Fruit fly (Drosophila melanogaster): ENCODE measurements around the gene Toll-9.

The Toll-9 gene

DNA sequence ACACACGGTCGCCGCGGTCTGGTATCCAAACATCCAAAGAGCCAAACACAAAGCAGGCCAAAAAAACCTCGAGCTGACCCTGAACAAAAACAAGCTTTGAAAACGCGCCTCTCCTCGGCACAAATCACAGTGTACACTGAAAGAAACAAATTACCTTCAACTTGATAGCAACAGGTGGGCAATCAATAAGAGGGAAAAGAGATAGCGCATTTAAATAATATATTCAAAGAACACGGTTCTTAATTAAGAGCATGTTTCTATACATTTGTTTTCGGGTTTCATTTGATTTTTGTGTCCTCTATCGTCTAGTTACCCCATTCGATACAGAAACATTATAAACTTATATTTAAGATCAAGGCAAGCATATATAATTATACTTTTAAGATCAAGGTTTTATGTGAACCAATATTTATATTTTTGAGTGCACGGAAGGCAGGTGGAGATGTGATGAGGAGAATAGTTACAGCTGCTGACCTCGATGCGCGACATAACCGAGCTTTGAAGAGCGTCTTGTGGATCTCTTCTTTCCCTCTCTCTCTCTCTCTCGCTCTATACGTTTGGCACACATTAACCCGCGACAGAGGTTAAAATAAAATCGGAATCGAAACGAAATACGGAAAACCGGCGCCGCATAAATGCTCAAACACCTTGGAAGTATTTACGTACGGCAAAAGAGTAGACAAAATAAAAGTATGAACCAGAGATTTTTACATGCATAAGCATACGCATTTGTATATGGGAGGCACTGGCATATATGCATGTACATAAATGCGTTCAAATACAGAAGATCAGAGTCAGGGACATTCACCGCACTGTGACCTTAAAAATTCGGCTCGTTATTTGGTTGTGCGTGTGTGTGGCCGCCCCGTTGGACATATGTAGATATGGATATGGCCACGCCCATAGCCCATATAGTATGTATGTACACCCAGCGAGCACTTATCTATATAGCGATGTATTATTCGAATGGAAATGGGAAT lies 32.0 kb upstream of the Toll-9 start:
- TF ChIP-seq CG8478 (optimal IDR thresholded peaks at IDR 0.05) (no peak), CTCF (optimal IDR thresholded peaks at IDR 0.05) (no peak)

DNA sequence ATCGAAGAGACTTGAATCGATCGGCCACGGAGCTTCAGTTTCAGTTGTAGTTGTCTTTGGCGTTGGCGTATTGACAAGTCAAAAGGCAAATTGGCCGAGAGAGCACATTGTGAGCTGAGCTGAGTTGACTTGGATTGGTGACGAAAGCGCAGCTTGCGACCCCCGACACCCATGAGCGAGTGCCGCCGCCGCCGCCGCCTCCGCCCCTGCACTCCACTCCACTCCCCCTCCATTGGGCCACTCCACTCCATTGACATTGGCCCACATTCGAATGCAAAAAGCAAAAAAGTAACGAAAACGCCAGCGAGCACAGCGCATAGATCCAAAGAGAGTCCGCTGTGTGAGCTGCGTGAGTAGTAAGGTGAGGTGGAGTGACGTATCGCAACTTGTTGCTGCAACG lies 31.2 kb upstream of the Toll-9 start:
- no peak for TF ChIP-seq CTCF (optimal IDR thresholded peaks at IDR 0.05)
- TF ChIP-seq CG8478 (optimal IDR thresholded peaks at IDR 0.05), result no peak

- TF ChIP-seq CG8478 (optimal IDR thresholded peaks at IDR 0.05) (no peak), CTCF (optimal IDR thresholded peaks at IDR 0.05) (no peak)
These were observed 29.5 kb upstream of the Toll-9 start for dm6 chr3L:20396047-20396446.

dm6 chr3L:20395257-20395909 lies 28.9 kb upstream of the Toll-9 start:
- TF ChIP-seq CG8478 (optimal IDR thresholded peaks at IDR 0.05) (no peak), CTCF (optimal IDR thresholded peaks at IDR 0.05) (no peak)

DNA sequence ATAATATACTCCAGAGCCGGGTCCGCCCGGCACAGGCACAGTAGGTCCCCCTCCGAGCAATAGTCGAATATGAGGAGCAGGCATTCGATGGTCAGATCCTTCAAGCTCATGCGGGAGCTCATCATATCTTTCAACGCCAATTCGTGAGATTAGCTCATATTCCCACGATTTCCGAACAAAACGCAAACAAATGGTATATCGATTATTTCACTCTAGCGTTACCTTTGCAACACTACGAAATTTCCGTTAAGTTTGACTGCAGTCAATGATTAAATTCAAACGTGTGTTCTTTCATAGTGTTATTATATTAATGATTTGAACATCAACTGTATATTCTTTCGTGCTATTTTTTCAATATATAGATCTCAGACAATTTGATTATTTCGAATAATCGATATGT lies 26.8 kb upstream of the Toll-9 start, which contains the start of gene CG33969:
Gene CG33969 (minus strand): TSS at position 197 of the 400 bp plus-strand sequence.
- TF ChIP-seq CG8478 (optimal IDR thresholded peaks at IDR 0.05), result no peak
- no peak for TF ChIP-seq CTCF (optimal IDR thresholded peaks at IDR 0.05)

- TF ChIP-seq CTCF (optimal IDR thresholded peaks at IDR 0.05), result no peak
- TF ChIP-seq CG8478 (optimal IDR thresholded peaks at IDR 0.05), result no peak
These were observed 22.5 kb upstream of the Toll-9 start for dm6 chr3L:20388983-20389382.

dm6 chr3L:20387843-20388163 lies 21.3 kb upstream of the Toll-9 start:
- no peak for TF ChIP-seq CG8478 (optimal IDR thresholded peaks at IDR 0.05)
- no peak for TF ChIP-seq CTCF (optimal IDR thresholded peaks at IDR 0.05)

DNA sequence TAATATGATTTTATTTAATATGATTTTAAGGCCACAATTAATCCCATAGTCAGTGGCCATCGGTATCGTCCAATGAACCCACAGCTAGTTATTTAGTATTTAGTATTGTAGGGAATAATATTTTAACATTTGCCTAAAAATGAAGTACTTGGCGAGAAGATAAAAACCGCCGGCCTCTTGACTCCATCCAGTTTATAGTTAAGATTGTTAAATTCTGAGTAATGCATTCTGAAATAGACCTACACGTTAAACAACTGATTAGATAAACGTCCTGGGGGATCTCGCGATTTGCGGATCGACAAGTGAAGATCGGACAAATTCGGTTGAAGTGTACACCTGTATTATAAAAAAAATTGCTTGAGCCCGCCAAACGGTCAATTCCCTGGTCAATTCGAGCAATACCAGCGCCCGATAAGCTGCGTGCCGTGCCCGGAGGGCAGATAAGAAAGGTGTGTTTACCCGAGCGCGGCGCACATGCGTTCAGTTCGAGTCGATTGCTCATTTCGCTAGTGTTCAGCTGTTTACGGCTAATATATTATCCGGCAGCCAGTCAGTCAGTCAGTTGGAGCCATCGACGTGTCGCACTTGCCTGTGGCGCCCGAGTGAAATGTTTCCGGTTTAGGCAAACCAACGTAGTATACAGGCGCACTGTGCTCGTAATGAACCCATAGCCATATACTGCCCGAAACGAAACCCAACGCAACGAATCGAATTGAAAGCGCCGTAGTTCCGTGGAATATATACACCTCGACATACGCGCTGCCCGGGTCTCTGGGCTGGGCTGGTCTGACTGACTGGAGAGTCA lies 20.7 kb upstream of the Toll-9 start:
- TF ChIP-seq CTCF (optimal IDR thresholded peaks at IDR 0.05) (no peak), CG8478 (optimal IDR thresholded peaks at IDR 0.05) (no peak)

DNA sequence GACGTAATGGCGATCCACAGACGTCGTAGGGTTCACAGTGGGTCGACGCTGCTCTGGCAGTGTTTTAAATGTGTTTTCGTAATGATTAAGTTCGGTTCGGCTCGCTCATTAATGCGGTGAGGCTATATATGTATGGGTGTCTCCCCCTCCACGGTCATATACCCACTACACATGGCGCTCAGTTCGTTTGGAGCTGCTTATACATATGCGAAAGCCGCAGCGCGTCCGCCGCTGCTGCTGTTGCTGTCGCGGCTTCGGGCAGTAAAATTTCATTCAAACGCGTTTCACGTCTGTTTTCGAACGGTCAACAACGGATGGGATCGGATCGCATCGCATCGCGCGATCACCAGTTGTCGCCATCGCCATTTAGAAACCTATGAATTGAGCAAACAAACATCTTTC lies 19.4 kb upstream of the Toll-9 start:
- TF ChIP-seq CTCF (optimal IDR thresholded peaks at IDR 0.05) (no peak), CG8478 (optimal IDR thresholded peaks at IDR 0.05) (no peak)

DNA sequence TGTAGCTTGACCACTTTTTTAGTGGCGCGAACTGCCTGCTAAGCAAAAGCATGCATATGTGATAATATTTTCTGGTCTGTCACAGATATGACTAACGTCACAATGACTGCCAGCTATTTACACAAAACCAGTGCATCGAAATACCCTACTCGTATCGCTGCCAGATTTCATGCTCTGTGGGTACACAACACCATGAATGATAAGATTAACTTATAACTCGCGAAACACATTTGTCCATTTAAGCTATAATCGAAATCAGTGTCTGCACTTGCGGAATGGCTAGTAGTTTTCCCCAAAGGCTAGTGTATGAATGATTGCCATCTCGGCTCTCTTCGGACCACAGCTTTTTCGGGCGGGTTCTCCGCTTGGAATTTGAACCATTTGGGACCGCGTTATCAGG lies 18.9 kb upstream of the Toll-9 start:
- no peak for TF ChIP-seq CG8478 (optimal IDR thresholded peaks at IDR 0.05)
- TF ChIP-seq CTCF (optimal IDR thresholded peaks at IDR 0.05), result no peak

DNA sequence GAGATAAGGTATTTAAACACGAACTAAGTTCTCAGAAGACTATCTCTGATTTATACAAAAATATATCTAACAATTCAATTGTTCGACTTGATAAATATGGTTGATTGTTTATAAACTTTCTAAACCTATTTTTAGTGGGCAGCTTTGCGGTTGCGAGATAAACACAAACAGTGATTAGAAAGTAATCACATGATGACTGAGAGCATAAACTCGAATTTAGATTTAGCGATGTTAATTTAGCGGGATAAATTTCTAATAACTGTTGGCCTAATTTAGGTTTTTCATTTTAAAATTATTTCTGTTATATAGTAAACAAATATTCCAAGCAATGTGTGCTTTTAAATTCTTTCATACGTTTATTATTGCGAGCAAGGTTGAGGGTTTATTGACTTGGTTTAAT lies 18.5 kb upstream of the Toll-9 start:
- TF ChIP-seq CTCF (optimal IDR thresholded peaks at IDR 0.05) (no peak), CG8478 (optimal IDR thresholded peaks at IDR 0.05) (no peak)

- TF ChIP-seq CTCF (optimal IDR thresholded peaks at IDR 0.05) (no peak), CG8478 (optimal IDR thresholded peaks at IDR 0.05) (no peak)
These were observed 17.7 kb upstream of the Toll-9 start, which contains the start of the genes CG5498 and fbl for dm6 chr3L:20384086-20384810. TSS of gene CG5498 (minus strand) at chr3L:20384109. TSS of gene fbl (plus strand) at chr3L:20384429.

dm6 chr3L:20379496-20379895 lies 13.0 kb upstream of the Toll-9 start:
- TF ChIP-seq CG8478 (optimal IDR thresholded peaks at IDR 0.05), result no peak
- no peak for TF ChIP-seq CTCF (optimal IDR thresholded peaks at IDR 0.05)

DNA sequence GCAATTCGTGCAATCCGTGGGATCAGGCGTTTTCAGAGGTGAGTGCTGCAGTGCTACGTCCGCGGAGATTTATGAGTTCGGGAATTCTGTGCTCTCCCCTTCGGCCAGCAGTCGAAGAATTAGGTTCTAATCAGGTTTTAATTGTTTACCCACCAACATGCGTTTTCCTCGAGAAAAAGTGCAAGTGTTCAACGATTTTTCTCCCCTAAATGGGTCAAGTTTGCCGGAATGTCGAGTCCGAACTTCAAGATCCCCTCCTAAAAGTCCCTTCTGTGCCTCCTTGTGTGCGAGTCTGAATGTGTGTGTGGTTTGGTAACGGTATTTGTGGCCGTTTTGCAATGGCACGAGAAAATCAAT lies 10.0 kb upstream of the Toll-9 start:
- TF ChIP-seq CTCF (optimal IDR thresholded peaks at IDR 0.05) (no peak), CG8478 (optimal IDR thresholded peaks at IDR 0.05) (no peak)
